Fruit fly (Drosophila melanogaster) whole organism: ENCODE results near the gene Slu7.

Experiments
- CG8478 ChIP-seq: fragments of >200 bp; optimal IDR thresholded peaks from 2 replicates; lab custom pipeline; 2018; ENCODE audit warnings: inconsistent platforms
- Dll ChIP-seq: fragments of >200 bp; optimal IDR thresholded peaks from 2 replicates; lab custom pipeline; 2017
- EcR ChIP-seq, 2 experiments: fragments of >200 bp; optimal IDR thresholded peaks; 2 replicates each; lab custom pipeline; 2017; ENCODE audit warnings: missing biosample characterization in 2 of 2, missing genetic modification characterization in 2 of 2, missing genetic modification reagents in 2 of 2
- pan ChIP-seq: fragments of >200 bp; optimal IDR thresholded peaks from 2 replicates; lab custom pipeline; 2017
- psq ChIP-seq: fragments of >200 bp; optimal IDR thresholded peaks from 2 replicates; lab custom pipeline; 2017
- usp ChIP-seq: fragments of >200 bp; optimal IDR thresholded peaks from 2 replicates; lab custom pipeline; 2017; ENCODE audit warnings: missing biosample characterization, missing genetic modification characterization, mixed read lengths

Gene Slu7

dm6 chr3R:29038960-29039581, at the start of gene Slu7, which contains the start of gene Pkc98E:
Gene Slu7 (minus strand): TSS chr3R:29039071.
Gene Pkc98E (plus strand): TSS chr3R:29039156.
- no peak for TF ChIP-seq psq
- TF ChIP-seq Dll (lab: Kevin White, UChicago), result no peak
- no peak for TF ChIP-seq usp (GFP tag; lab: Kevin White, UChicago)
- TF ChIP-seq CG8478 (lab: Kevin White, UChicago), result peak; percentile 46
- TF ChIP-seq pan, result no peak
- no peak for TF ChIP-seq EcR (GFP tag; optimal IDR thresholded peaks at IDR 0.05; lab: Kevin White, UChicago)

dm6 chr3R:29087926-29088487, 49.1 kb upstream of the Slu7 start:
- TF ChIP-seq usp (GFP tag; lab: Kevin White, UChicago), result no peak
- no peak for TF ChIP-seq psq
- TF ChIP-seq Dll (lab: Kevin White, UChicago), result peak; percentile 79
- TF ChIP-seq pan, result no peak
- TF ChIP-seq CG8478 (lab: Kevin White, UChicago), result no peak

dm6 chr3R:29087302-29087782, 48.5 kb upstream of the Slu7 start:
- no peak for TF ChIP-seq EcR (GFP tag; optimal IDR thresholded peaks at IDR 0.05; lab: Kevin White, UChicago)
- TF ChIP-seq CG8478 (lab: Kevin White, UChicago), result no peak
- no peak for TF ChIP-seq psq
- TF ChIP-seq Dll (lab: Kevin White, UChicago), result no peak
- no peak for TF ChIP-seq pan
- no peak for TF ChIP-seq usp (GFP tag; lab: Kevin White, UChicago)

DNA sequence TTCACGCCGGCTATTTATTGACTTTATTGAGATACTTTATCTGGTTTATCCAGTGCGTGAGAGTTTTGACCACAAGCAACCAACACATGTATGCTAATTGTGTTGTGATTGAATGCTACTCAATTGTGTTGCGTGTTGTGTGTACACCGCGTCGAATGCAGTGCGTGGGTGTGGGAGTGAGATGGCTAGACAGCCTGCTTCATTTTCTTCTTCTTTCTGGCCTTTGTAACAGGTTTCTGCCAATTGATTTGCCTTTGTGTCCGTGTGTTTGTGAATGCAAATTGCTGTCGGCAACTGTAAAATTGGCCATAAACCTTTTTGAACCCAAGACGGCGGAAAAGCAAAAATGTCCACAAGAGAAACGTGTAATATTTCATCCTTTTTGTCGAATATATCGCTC, 48.0 kb upstream of the Slu7 start:
- TF ChIP-seq pan (no peak), psq (no peak), Dll (lab: Kevin White, UChicago) (no peak), CG8478 (lab: Kevin White, UChicago) (no peak), usp (GFP tag; lab: Kevin White, UChicago) (no peak), EcR (GFP tag; optimal IDR thresholded peaks at IDR 0.05; lab: Kevin White, UChicago) (no peak)

- TF ChIP-seq CG8478 (lab: Kevin White, UChicago) (no peak), EcR (GFP tag; optimal IDR thresholded peaks at IDR 0.05; lab: Kevin White, UChicago) (no peak), Dll (lab: Kevin White, UChicago) (no peak), psq (no peak), usp (GFP tag; lab: Kevin White, UChicago) (no peak)
These were observed 44.9 kb upstream of the Slu7 start for dm6 chr3R:29083459-29084457.

DNA sequence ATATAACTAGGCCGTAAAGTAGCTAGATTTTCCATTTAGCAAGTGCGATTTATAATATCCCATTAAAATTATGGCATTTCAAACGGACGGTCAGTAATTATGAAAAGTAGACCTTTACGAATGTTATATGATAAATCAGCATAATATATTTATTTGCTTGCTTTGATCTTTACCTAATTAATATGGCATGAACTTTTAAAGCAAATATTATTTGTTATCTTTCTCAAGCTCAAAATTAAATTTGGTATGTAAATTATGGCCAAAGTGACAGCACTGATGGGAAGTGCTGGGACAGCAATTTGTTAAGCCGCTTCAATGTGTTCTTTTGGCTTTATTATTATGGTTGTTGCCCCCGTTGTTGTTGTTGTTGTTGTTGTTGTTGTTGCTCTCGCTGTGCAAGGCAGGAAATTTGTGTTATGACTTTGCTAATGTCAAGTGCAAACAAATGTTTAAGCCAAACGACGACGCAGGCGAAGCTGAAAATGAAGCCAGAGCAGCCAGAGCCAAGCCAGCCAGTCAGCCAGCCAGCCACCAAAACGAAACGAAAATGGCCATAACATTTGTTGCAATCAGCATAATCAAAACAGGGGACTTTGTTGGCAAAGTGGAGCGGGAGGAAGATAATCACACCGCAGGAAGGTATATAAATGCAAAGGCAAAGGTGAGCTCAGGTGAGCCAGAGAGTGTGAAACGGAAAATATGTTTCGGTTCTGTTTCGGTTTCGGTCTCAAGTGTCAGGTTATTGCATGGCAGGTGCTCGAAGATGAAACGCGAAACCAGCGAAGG, 43.8 kb upstream of the Slu7 start:
- TF ChIP-seq EcR (GFP tag; optimal IDR thresholded peaks at IDR 0.05; lab: Kevin White, UChicago) (no peak), usp (GFP tag; lab: Kevin White, UChicago) (no peak), psq (no peak), Dll (lab: Kevin White, UChicago) (no peak), CG8478 (lab: Kevin White, UChicago) (no peak), pan (no peak)

- TF ChIP-seq Dll (lab: Kevin White, UChicago) (no peak), EcR (GFP tag; optimal IDR thresholded peaks at IDR 0.05; lab: Kevin White, UChicago) (no peak), psq (no peak), pan (no peak), CG8478 (lab: Kevin White, UChicago) (no peak), usp (GFP tag; lab: Kevin White, UChicago) (no peak)
These were observed 43.2 kb upstream of the Slu7 start for dm6 chr3R:29082034-29082433.

DNA sequence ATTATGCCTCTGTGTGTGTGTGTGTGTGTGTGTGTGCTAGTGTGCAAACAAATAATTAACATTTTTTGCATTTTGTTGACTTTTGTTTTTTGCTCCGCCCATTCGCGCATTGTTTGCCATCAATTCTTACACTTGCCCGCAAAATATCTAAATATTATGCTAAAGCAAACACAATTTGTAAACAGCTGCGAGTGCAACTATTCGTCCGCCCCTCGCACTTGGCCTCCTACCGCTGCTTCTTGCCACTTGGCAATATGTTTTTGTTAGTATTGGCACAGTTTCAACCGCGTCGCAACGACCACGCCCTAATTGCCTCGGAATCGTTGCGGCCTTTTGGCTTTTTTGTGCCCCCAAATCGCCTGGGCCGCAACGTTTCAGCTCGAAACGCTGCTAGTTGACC, 38.7 kb upstream of the Slu7 start:
- TF ChIP-seq usp (GFP tag; lab: Kevin White, UChicago), result no peak
- TF ChIP-seq EcR (GFP tag; optimal IDR thresholded peaks at IDR 0.05; lab: Kevin White, UChicago), result no peak
- TF ChIP-seq psq, result no peak
- no peak for TF ChIP-seq Dll (lab: Kevin White, UChicago)
- TF ChIP-seq CG8478 (lab: Kevin White, UChicago), result no peak
- TF ChIP-seq pan, result no peak

DNA sequence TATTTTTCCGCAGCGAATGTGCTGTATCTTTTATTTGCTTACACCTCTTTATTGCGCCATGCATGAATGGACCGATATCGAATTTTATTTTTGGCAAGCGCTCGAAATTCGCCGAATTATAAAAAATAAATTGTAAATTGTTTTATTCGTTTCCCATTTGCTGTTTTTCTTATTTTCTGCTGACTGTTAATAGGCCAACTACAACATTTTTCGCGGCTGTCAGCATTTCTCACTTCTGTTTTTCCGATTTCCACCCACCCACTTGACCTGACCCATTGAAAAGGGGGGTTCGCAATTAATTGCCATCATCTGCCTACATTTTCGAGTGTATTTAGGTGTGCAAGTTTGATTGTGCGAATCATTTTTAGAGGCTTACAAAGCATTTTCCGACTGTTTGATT, 37.7 kb upstream of the Slu7 start:
- TF ChIP-seq EcR (GFP tag; optimal IDR thresholded peaks at IDR 0.05; lab: Kevin White, UChicago), result no peak

DNA sequence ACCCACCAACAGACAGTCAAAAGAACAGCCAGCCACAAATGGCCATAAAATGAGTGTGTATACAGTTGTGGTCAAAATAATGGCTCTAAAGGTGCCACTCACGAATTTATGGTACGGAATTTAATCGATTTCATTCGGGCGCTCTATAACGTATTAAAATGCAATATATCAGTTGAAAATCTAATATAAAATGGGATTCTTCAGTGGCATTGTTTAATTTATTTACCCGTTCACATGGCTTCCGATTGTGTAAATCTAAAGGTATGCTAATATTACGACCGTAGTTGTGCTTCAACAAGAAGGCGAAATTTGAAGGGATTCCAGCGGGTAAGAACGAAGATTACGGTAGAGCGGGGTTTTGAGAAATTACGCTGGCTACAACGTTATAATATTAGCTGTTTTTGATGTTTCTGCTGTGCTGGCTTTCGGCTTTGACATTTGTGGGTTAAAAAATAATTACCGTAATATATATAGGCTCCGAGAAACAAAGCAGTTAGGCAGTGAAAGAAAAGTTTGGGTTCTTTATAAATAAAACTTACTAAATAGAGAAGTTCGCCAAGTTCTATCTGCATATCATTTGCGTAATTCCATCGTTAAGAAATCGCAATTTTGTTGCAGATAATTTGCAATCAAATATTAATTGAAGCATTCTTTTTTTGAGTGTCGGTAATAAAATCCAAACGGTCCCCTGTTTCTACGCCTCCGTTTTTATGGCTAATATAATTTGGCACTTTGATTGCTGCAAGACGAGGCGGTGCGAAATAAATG, 36.9 kb upstream of the Slu7 start:
- TF ChIP-seq EcR (GFP tag; optimal IDR thresholded peaks at IDR 0.05; lab: Kevin White, UChicago) (no peak), Dll (lab: Kevin White, UChicago) (no peak), pan (no peak), usp (GFP tag; lab: Kevin White, UChicago) (no peak), CG8478 (lab: Kevin White, UChicago) (no peak), psq (no peak)
